Worm (Caenorhabditis elegans): Measurements from ENCODE around the gene ncx-9.

- no peak for TF ChIP-seq tbx-37 (GFP tag; conservative IDR thresholded peaks at IDR 0.05)
- TF ChIP-seq F13C5.2 (tag; optimal IDR thresholded peaks at IDR 0.05): no peak
- TF ChIP-seq hmg-4 (GFP tag; optimal IDR thresholded peaks at IDR 0.05): no peak
- TF ChIP-seq ama-1 (optimal IDR thresholded peaks at IDR 0.05): no peak
- TF ChIP-seq ceh-13 (GFP tag; optimal IDR thresholded peaks at IDR 0.05): no peak
- TF ChIP-seq B0310.2 (tag; optimal IDR thresholded peaks at IDR 0.05): no peak
- TF ChIP-seq flt-1 (GFP tag; IDR thresholded peaks at IDR 0.05): no peak
- no peak for TF ChIP-seq scrt-1 (GFP tag; IDR thresholded peaks at IDR 0.05)
- no peak for TF ChIP-seq tbx-11 (GFP tag; IDR thresholded peaks at IDR 0.05)
Observed at ce11 chrV:4963606-4964005, 31.4 kb downstream of the ncx-9 start.

Measured in whole organism, early embryonic.